Worm (Caenorhabditis elegans) whole organism, L1 larva: ENCODE results near the gene lite-1.

Source experiments
- C04F5.9 ChIP-seq: sonication (generic microtip); optimal IDR thresholded peaks from 2 replicates; lab custom pipeline; 2016; ENCODE audit warnings: missing genetic modification characterization, missing compliant biosample characterization
- F16B12.6 ChIP-seq: fragments of 150-350 bp; optimal IDR thresholded peaks from 2 replicates; lab custom pipeline; 2014; ENCODE audit warnings: missing biosample characterization, missing genetic modification characterization
- aha-1 ChIP-seq: fragments of 150-350 bp; optimal IDR thresholded peaks from 2 replicates; lab custom pipeline; 2014; ENCODE audit warnings: missing biosample characterization, missing genetic modification characterization
- aly-2 ChIP-seq: fragments of 150-350 bp; optimal IDR thresholded peaks from 2 replicates; lab custom pipeline; 2014; ENCODE audit warnings: missing biosample characterization, missing genetic modification characterization
- ama-1 ChIP-seq: fragments of 150-350 bp; optimal IDR thresholded peaks from 2 replicates; lab custom pipeline; 2014
- blmp-1 ChIP-seq: fragments of 150-350 bp; optimal IDR thresholded peaks from 2 replicates; lab custom pipeline; 2014; ENCODE audit warnings: missing biosample characterization, missing genetic modification characterization
- ceh-63 ChIP-seq: fragments of 200-800 bp; sonication (Bioruptor generic); optimal IDR thresholded peaks from 2 replicates; lab custom pipeline; 2018; ENCODE audit warnings: mild to moderate bottlenecking, missing genetic modification characterization, missing compliant biosample characterization
- ceh-88 ChIP-seq: fragments of 200-800 bp; sonication (Bioruptor generic); IDR thresholded peaks from 2 replicates; pipeline ENCODE4 v1.3.6; 2022; ENCODE audit warnings: missing genetic modification characterization, missing compliant biosample characterization
- ceh-90 ChIP-seq: sonication (generic microtip); optimal IDR thresholded peaks from 2 replicates; lab custom pipeline; 2016; ENCODE audit warnings: missing genetic modification characterization, missing compliant biosample characterization
- ces-1 ChIP-seq: fragments of 150-350 bp; optimal IDR thresholded peaks from 2 replicates; lab custom pipeline; 2014; ENCODE audit warnings: missing biosample characterization, missing genetic modification reagents, missing genetic modification characterization
- dpl-1 ChIP-seq, 3 experiments: fragments of 150-350 bp in 2 of 3; sonication (generic microtip) in 1 of 3; optimal IDR thresholded peaks; 2 replicates each; lab custom pipeline; 2014 to 2017; ENCODE audit warnings: missing biosample characterization in 3 of 3, missing genetic modification characterization in 3 of 3, missing genetic modification reagents in 3 of 3
- dsc-1 ChIP-seq: sonication (generic microtip); optimal IDR thresholded peaks from 2 replicates; lab custom pipeline; 2016; ENCODE audit warnings: mild to moderate bottlenecking, missing genetic modification characterization, missing compliant biosample characterization
- efl-1 ChIP-seq, 4 experiments: fragments of 150-350 bp; optimal IDR thresholded peaks in 3 of 4; peaks in 1 of 4; 1 replicate in 1 of 4; 2 replicates in 3 of 4; lab custom pipeline; 2014; ENCODE audit warnings: missing biosample characterization in 2 of 4, missing genetic modification characterization in 2 of 4, missing genetic modification reagents in 2 of 4
- egl-13 ChIP-seq: sonication (generic microtip); optimal IDR thresholded peaks from 2 replicates; lab custom pipeline; 2016; ENCODE audit warnings: missing genotype, missing genetic modification reagents, missing genetic modification characterization, missing compliant biosample characterization
- egl-27 ChIP-seq, 2 experiments: fragments of 150-350 bp in 1 of 2; sonication (generic microtip); optimal IDR thresholded peaks; 3 replicates each; lab custom pipeline; 2017 to 2018; ENCODE audit warnings: missing biosample characterization in 2 of 2, missing genetic modification characterization in 2 of 2, missing genetic modification reagents in 2 of 2
- elt-2 ChIP-seq: sonication (generic microtip); optimal IDR thresholded peaks from 2 replicates; lab custom pipeline; 2016; ENCODE audit warnings: missing genetic modification characterization, mild to moderate bottlenecking, inconsistent platforms, missing compliant biosample characterization, missing genetic modification reagents
- elt-3 ChIP-seq, 6 experiments: fragments of 150-350 bp in 1 of 6; sonication (generic microtip); optimal IDR thresholded peaks; 2 replicates each; lab custom pipeline; 2017 to 2018; ENCODE audit warnings: missing biosample characterization in 6 of 6, missing genetic modification characterization in 6 of 6, inconsistent platforms in 1 of 6
- fkh-10 ChIP-seq: sonication (generic microtip); optimal IDR thresholded peaks from 2 replicates; lab custom pipeline; 2017; ENCODE audit warnings: missing biosample characterization, missing genetic modification reagents, missing genetic modification characterization
- fkh-4 ChIP-seq: sonication (generic microtip); optimal IDR thresholded peaks from 2 replicates; lab custom pipeline; 2016; ENCODE audit warnings: missing compliant biosample characterization, missing genetic modification characterization, borderline replicate concordance
- fkh-8 ChIP-seq: sonication (generic microtip); optimal IDR thresholded peaks from 2 replicates; lab custom pipeline; 2016; ENCODE audit warnings: mild to moderate bottlenecking, missing genetic modification characterization, missing compliant biosample characterization
- grh-1 ChIP-seq: fragments of 200-800 bp; sonication (Bioruptor generic); IDR thresholded peaks from 2 replicates; pipeline ENCODE4 v1.3.6; 2022; ENCODE audit warnings: missing genetic modification reagents, missing genetic modification characterization, missing compliant biosample characterization
- hlh-17 ChIP-seq: fragments of 200-800 bp; sonication (Bioruptor generic); optimal IDR thresholded peaks from 2 replicates; lab custom pipeline; 2018; ENCODE audit warnings: missing genetic modification characterization, mild to moderate bottlenecking, missing compliant biosample characterization, moderate library complexity, borderline replicate concordance
- irx-1 ChIP-seq: sonication (generic microtip); optimal IDR thresholded peaks from 2 replicates; lab custom pipeline; 2016; ENCODE audit warnings: missing genetic modification characterization, missing compliant biosample characterization
- isw-1 ChIP-seq: fragments of 200-800 bp; sonication (Bioruptor generic); IDR thresholded peaks from 2 replicates; pipeline ENCODE4 v1.3.6; 2022; ENCODE audit warnings: missing genetic modification characterization, missing compliant biosample characterization
- jun-1 ChIP-seq: fragments of 150-350 bp; optimal IDR thresholded peaks from 2 replicates; lab custom pipeline; 2014; ENCODE audit warnings: missing biosample characterization, missing genetic modification reagents, missing genetic modification characterization
- lin-14 ChIP-seq: fragments of 200-800 bp; sonication (Bioruptor generic); optimal IDR thresholded peaks from 2 replicates; lab custom pipeline; 2018; ENCODE audit warnings: mild to moderate bottlenecking, missing genetic modification characterization, moderate library complexity, missing compliant biosample characterization
- lin-35 ChIP-seq, 2 experiments: fragments of 150-350 bp; optimal IDR thresholded peaks; 2 replicates each; lab custom pipeline; 2014; ENCODE audit warnings: missing biosample characterization in 2 of 2, missing genetic modification characterization in 2 of 2, missing genetic modification reagents in 2 of 2
- lin-39 ChIP-seq: fragments of 150-350 bp; optimal IDR thresholded peaks from 2 replicates; lab custom pipeline; 2014; ENCODE audit warnings: missing biosample characterization, missing genetic modification reagents, missing genetic modification characterization
- mdl-1 ChIP-seq, 2 experiments: fragments of 150-350 bp; optimal IDR thresholded peaks; 2 replicates each; lab custom pipeline; 2014 to 2017; ENCODE audit warnings: missing biosample characterization in 2 of 2, missing genetic modification characterization in 2 of 2, inconsistent platforms in 1 of 2
- nhr-11 ChIP-seq: fragments of 150-350 bp; optimal IDR thresholded peaks from 2 replicates; lab custom pipeline; 2014; ENCODE audit warnings: missing biosample characterization, missing genetic modification characterization
- nhr-12 ChIP-seq: sonication (generic microtip); optimal IDR thresholded peaks from 2 replicates; lab custom pipeline; 2017; ENCODE audit warnings: missing biosample characterization, missing genetic modification characterization
- nhr-20 ChIP-seq: sonication (generic microtip); optimal IDR thresholded peaks from 2 replicates; lab custom pipeline; 2016; ENCODE audit warnings: mild to moderate bottlenecking, missing genetic modification characterization, missing compliant biosample characterization
- nhr-237 ChIP-seq: fragments of 150-350 bp; optimal IDR thresholded peaks from 2 replicates; lab custom pipeline; 2014; ENCODE audit warnings: missing biosample characterization, missing genetic modification characterization
- nhr-28 ChIP-seq: fragments of 150-350 bp; optimal IDR thresholded peaks from 2 replicates; lab custom pipeline; 2014; ENCODE audit warnings: missing biosample characterization, missing genetic modification characterization
- nhr-90 ChIP-seq: sonication (generic microtip); optimal IDR thresholded peaks from 2 replicates; lab custom pipeline; 2016; ENCODE audit warnings: mild to moderate bottlenecking, missing genetic modification characterization, missing compliant biosample characterization; ENCODE audit not compliant: poor library complexity
- pag-3 ChIP-seq: sonication (generic microtip); optimal IDR thresholded peaks from 2 replicates; lab custom pipeline; 2017; ENCODE audit warnings: missing genetic modification characterization, mild to moderate bottlenecking, missing compliant biosample characterization, antibody characterized with exemption, borderline replicate concordance; ENCODE audit not compliant: insufficient read depth
- pax-3 ChIP-seq: fragments of 200-800 bp; sonication (Bioruptor generic); optimal IDR thresholded peaks from 2 replicates; lab custom pipeline; 2018; ENCODE audit warnings: mild to moderate bottlenecking, missing genetic modification characterization, moderate library complexity, missing compliant biosample characterization
- rnt-1 ChIP-seq: sonication (generic microtip); optimal IDR thresholded peaks from 2 replicates; lab custom pipeline; 2016; ENCODE audit warnings: mild to moderate bottlenecking, missing genetic modification characterization, moderate library complexity, missing compliant biosample characterization
- sox-4 ChIP-seq: sonication (generic microtip); optimal IDR thresholded peaks from 2 replicates; lab custom pipeline; 2016; ENCODE audit warnings: missing genetic modification characterization, missing compliant biosample characterization
- sptf-1 ChIP-seq: fragments of 150-350 bp; optimal IDR thresholded peaks from 2 replicates; lab custom pipeline; 2014; ENCODE audit warnings: missing biosample characterization, missing genetic modification characterization
- sup-37 ChIP-seq: fragments of 200-800 bp; sonication (Bioruptor generic); optimal IDR thresholded peaks from 2 replicates; lab custom pipeline; 2018; ENCODE audit warnings: mild to moderate bottlenecking, missing genetic modification characterization, missing compliant biosample characterization
- swsn-7 ChIP-seq: sonication (generic microtip); optimal IDR thresholded peaks from 2 replicates; lab custom pipeline; 2016; ENCODE audit warnings: missing genetic modification characterization, missing compliant biosample characterization
- tbx-2 ChIP-seq: sonication (generic microtip); optimal IDR thresholded peaks from 2 replicates; lab custom pipeline; 2016; ENCODE audit warnings: missing genetic modification characterization, missing compliant biosample characterization
- tlp-1 ChIP-seq: fragments of 150-350 bp; optimal IDR thresholded peaks from 2 replicates; lab custom pipeline; 2014; ENCODE audit warnings: missing biosample characterization, missing genetic modification characterization
- unc-86 ChIP-seq: sonication (generic microtip); optimal IDR thresholded peaks from 2 replicates; lab custom pipeline; 2016; ENCODE audit warnings: missing genetic modification characterization, missing compliant biosample characterization
- unc-98 ChIP-seq: fragments of 200-800 bp; sonication (Bioruptor generic); IDR thresholded peaks from 2 replicates; pipeline ENCODE4 v1.3.6; 2022; ENCODE audit warnings: missing genetic modification characterization, missing compliant biosample characterization
- vab-15 ChIP-seq: sonication (generic microtip); optimal IDR thresholded peaks from 2 replicates; lab custom pipeline; 2017; ENCODE audit warnings: missing genotype, mild to moderate bottlenecking, missing genetic modification characterization, missing compliant biosample characterization
- xbp-1 ChIP-seq: sonication (generic microtip); optimal IDR thresholded peaks from 2 replicates; lab custom pipeline; 2016; ENCODE audit warnings: missing genetic modification characterization, missing compliant biosample characterization
- zag-1 ChIP-seq: fragments of 150-350 bp; optimal IDR thresholded peaks from 2 replicates; lab custom pipeline; 2014; ENCODE audit warnings: missing biosample characterization, missing genetic modification characterization
- zip-4 ChIP-seq: fragments of 200-800 bp; sonication (Bioruptor generic); optimal IDR thresholded peaks from 2 replicates; lab custom pipeline; 2018; ENCODE audit warnings: mild to moderate bottlenecking, missing genetic modification characterization, moderate library complexity, missing compliant biosample characterization

lite-1 gene

DNA sequence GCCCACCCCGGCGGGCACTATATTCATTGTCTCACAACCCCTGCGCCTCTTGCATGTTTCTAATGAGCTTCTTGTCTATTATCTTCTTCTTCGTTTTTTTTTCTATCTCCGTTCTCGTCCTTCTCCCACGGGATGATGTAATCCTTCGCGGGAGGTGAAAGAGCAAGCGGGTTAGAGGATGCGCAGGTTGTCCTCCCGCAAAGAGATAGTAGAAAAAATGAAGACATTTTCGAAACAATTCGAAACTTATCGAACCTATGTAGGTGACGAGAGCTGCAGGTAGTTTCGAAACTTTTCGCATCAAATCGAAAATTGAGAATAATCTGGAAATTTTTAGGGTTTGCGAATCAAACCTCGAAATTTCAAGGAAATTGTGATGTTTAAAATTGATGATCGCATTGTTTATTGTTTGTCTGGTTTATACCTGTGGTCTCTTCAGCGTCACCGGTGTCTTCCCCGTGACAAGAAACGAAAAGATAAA, 19.7 kb upstream of the lite-1 start (continued):
- TF ChIP-seq nhr-11 (tag; lab: Kevin White, UChicago) (peak; percentile 34), pax-3 (tag; lab: Kevin White, UChicago) (no peak), isw-1 (GFP tag; lab: Robert Waterston, UW) (no peak), zip-4 (GFP tag; lab: Kevin White, UChicago) (peak; percentile 18), unc-98 (GFP tag; lab: Robert Waterston, UW) (no peak), ama-1 (lab: Kevin White, UChicago) (no peak), aly-2 (no peak), dsc-1 (peak; percentile 54), fkh-4 (tag; lab: Kevin White, UChicago) (no peak), ceh-63 (GFP tag; lab: Kevin White, UChicago) (no peak), nhr-12 (tag; lab: Kevin White, UChicago) (no peak), egl-13 (no peak), elt-2 (tag; lab: Kevin White, UChicago) (peak; percentile 50), lin-35 (GFP tag; optimal IDR thresholded peaks at IDR 0.05; lab: Kevin White, UChicago) (peak in 1 of 2 experiments; percentile 64), unc-86 (tag; lab: Kevin White, UChicago) (no peak), ceh-90 (tag; lab: Kevin White, UChicago) (no peak), C04F5.9 (tag; lab: Kevin White, UChicago) (no peak), rnt-1 (tag; lab: Kevin White, UChicago) (peak; percentile 82), irx-1 (tag; lab: Kevin White, UChicago) (no peak), swsn-7 (tag; lab: Kevin White, UChicago) (peak; percentile 56), nhr-20 (tag; lab: Kevin White, UChicago) (peak; percentile 84), elt-3 (tag; optimal IDR thresholded peaks at IDR 0.05; lab: Kevin White, UChicago) (peak in 4 of 6 experiments; percentile 62 to 92 (median 76)), vab-15 (no peak), nhr-90 (tag; lab: Kevin White, UChicago) (peak; percentile 76), xbp-1 (peak; percentile 54), lin-39 (tag; lab: Kevin White, UChicago) (no peak), aha-1 (tag; lab: Kevin White, UChicago) (no peak), pag-3 (tag; lab: Kevin White, UChicago) (peak; percentile 33), sox-4 (no peak), nhr-28 (tag; lab: Kevin White, UChicago) (no peak), fkh-8 (tag; lab: Kevin White, UChicago) (no peak), ces-1 (GFP tag; lab: Kevin White, UChicago) (no peak), hlh-17 (no peak), tlp-1 (tag; lab: Kevin White, UChicago) (no peak), grh-1 (no peak), sup-37 (no peak), zag-1 (tag; lab: Kevin White, UChicago) (no peak), ceh-88 (GFP tag; lab: Robert Waterston, UW) (no peak), F16B12.6 (no peak), fkh-10 (GFP tag; lab: Kevin White, UChicago) (no peak), mdl-1 (tag; optimal IDR thresholded peaks at IDR 0.05; lab: Kevin White, UChicago) (peak in 1 of 2 experiments; percentile 60), sptf-1 (tag; lab: Kevin White, UChicago) (no peak), dpl-1 (GFP tag; optimal IDR thresholded peaks at IDR 0.05; lab: Kevin White, UChicago) (peak in 1 of 3 experiments; percentile 60), egl-27 (tag; optimal IDR thresholded peaks at IDR 0.05; lab: Kevin White, UChicago) (peak; percentile 4 to 47), jun-1 (tag; lab: Kevin White, UChicago) (peak; percentile 47), efl-1 (optimal IDR thresholded peaks at IDR 0.05; lab: Kevin White, UChicago) (peak; percentile 9 to 18), efl-1 (GFP tag; optimal IDR thresholded peaks at IDR 0.05 in 1 of 2; lab: Kevin White, UChicago) (peak; percentile 5 to 93), tbx-2 (tag; lab: Kevin White, UChicago) (peak; percentile 68), blmp-1 (tag; lab: Kevin White, UChicago) (peak; percentile 72), nhr-237 (peak; percentile 15), lin-14 (GFP tag; lab: Kevin White, UChicago) (peak; percentile 92)
